Fruit fly (Drosophila melanogaster) whole organism, embryonic: Measurements from ENCODE around the gene Acph-1.

Experiments
- B-H2 ChIP-seq: fragments of 200-800 bp; sonication (Bioruptor generic); optimal IDR thresholded peaks from 2 replicates; lab custom pipeline; 2018; ENCODE audit warnings: missing biosample characterization, mild to moderate bottlenecking, missing genetic modification characterization
- CG1024 ChIP-seq: fragments of 200-800 bp; sonication (Bioruptor generic); IDR thresholded peaks from 2 replicates; pipeline ENCODE4 v1.3.6; 2022; ENCODE audit warnings: missing biosample characterization, missing genetic modification characterization
- CG11085 ChIP-seq: fragments of 200-800 bp; sonication (Bioruptor generic); IDR thresholded peaks from 2 replicates; pipeline ENCODE4 v1.3.6; 2022; ENCODE audit warnings: missing biosample characterization, missing genetic modification characterization
- CG11696 ChIP-seq: fragments of 200-800 bp; sonication (Bioruptor generic); IDR thresholded peaks from 2 replicates; pipeline ENCODE4 v1.3.6; 2022; ENCODE audit warnings: missing biosample characterization, missing genetic modification characterization
- CG13287 ChIP-seq: fragments of 200-800 bp; sonication (Bioruptor generic); IDR thresholded peaks from 2 replicates; pipeline ENCODE4 v1.3.6; 2022; ENCODE audit warnings: missing biosample characterization, missing genetic modification characterization; ENCODE audit not compliant: partially characterized antibody
- CG13775 ChIP-seq: fragments of 200-800 bp; sonication (Bioruptor generic); optimal IDR thresholded peaks from 3 replicates; lab custom pipeline; 2017; ENCODE audit warnings: missing biosample characterization, mild to moderate bottlenecking, missing genetic modification characterization
- CG14050 ChIP-seq: fragments of 200-800 bp; sonication (Bioruptor generic); IDR thresholded peaks from 3 replicates; pipeline ENCODE4 v1.3.6; 2022; ENCODE audit warnings: missing biosample characterization, missing genetic modification characterization
- CG14860 ChIP-seq: fragments of 200-800 bp; sonication (Bioruptor generic); IDR thresholded peaks from 3 replicates; pipeline ENCODE4 v1.3.6; 2022; ENCODE audit warnings: missing biosample characterization, missing genetic modification characterization; ENCODE audit not compliant: partially characterized antibody
- CG17802 ChIP-seq: fragments of 200-800 bp; sonication (Bioruptor generic); optimal IDR thresholded peaks from 2 replicates; lab custom pipeline; 2018; ENCODE audit warnings: missing biosample characterization, mild to moderate bottlenecking, missing genetic modification characterization, moderate library complexity
- CG18619 ChIP-seq: fragments of 200-800 bp; sonication (Bioruptor generic); optimal IDR thresholded peaks from 3 replicates; lab custom pipeline; 2017; ENCODE audit warnings: missing biosample characterization, mild to moderate bottlenecking, missing genetic modification characterization
- CG30020 ChIP-seq: fragments of 200-800 bp; optimal IDR thresholded peaks from 2 replicates; lab custom pipeline; 2019; ENCODE audit warnings: missing biosample characterization, mild to moderate bottlenecking, missing genetic modification characterization, moderate library complexity
- CG30431 ChIP-seq: fragments of 200-800 bp; sonication (Bioruptor generic); optimal IDR thresholded peaks from 2 replicates; lab custom pipeline; 2017; ENCODE audit warnings: missing biosample characterization, missing genetic modification characterization
- CG32772 ChIP-seq: fragments of 200-800 bp; sonication (Bioruptor generic); IDR thresholded peaks from 2 replicates; pipeline ENCODE4 v1.3.6; 2022; ENCODE audit warnings: missing biosample characterization, missing genetic modification characterization
- CG3838 ChIP-seq: fragments of 200-800 bp; sonication (Bioruptor generic); optimal IDR thresholded peaks from 3 replicates; lab custom pipeline; 2016; ENCODE audit warnings: missing biosample characterization, missing genetic modification characterization
- CG9932 ChIP-seq: fragments of 200-800 bp; sonication (Bioruptor generic); IDR thresholded peaks from 2 replicates; pipeline ENCODE4 v1.3.6; 2022; ENCODE audit warnings: missing biosample characterization, missing genetic modification characterization
- CkIIα-i1 ChIP-seq: fragments of 200-800 bp; sonication (Bioruptor generic); IDR thresholded peaks from 2 replicates; pipeline ENCODE4 v1.3.6; 2022; ENCODE audit warnings: missing biosample characterization, missing genetic modification characterization
- CoRest ChIP-seq: fragments of 200-800 bp; sonication (Bioruptor generic); optimal IDR thresholded peaks from 3 replicates; lab custom pipeline; 2018; ENCODE audit warnings: missing biosample characterization, mild to moderate bottlenecking, missing genetic modification characterization, moderate library complexity
- Dfd ChIP-seq, 2 experiments: fragments of >200 bp; optimal IDR thresholded peaks; 2 replicates each; lab custom pipeline; 2017; ENCODE audit warnings: missing biosample characterization in 2 of 2, missing genetic modification characterization in 2 of 2
- Doc3 ChIP-seq: fragments of 200-800 bp; sonication (Bioruptor generic); IDR thresholded peaks from 3 replicates; pipeline ENCODE4 v1.3.6; 2022; ENCODE audit warnings: missing biosample characterization, missing genetic modification characterization; ENCODE audit not compliant: partially characterized antibody
- E2f2 ChIP-seq: fragments of 200-800 bp; sonication (Bioruptor generic); IDR thresholded peaks from 2 replicates; pipeline ENCODE4 v1.3.6; 2022; ENCODE audit warnings: missing biosample characterization, missing genetic modification characterization
- HmgZ ChIP-seq: fragments of 200-800 bp; sonication (Bioruptor generic); optimal IDR thresholded peaks from 2 replicates; lab custom pipeline; 2018; ENCODE audit warnings: missing biosample characterization, mild to moderate bottlenecking, missing genetic modification characterization
- Hmr ChIP-seq: fragments of 200-800 bp; sonication (Bioruptor generic); optimal IDR thresholded peaks from 3 replicates; lab custom pipeline; 2017; ENCODE audit warnings: mild to moderate bottlenecking, missing biosample characterization, missing genetic modification reagents, missing genetic modification characterization
- Hr78 ChIP-seq, 2 experiments: fragments of 200-800 bp in 1 of 2; fragments of >200 bp in 1 of 2; sonication (Bioruptor generic) in 1 of 2; optimal IDR thresholded peaks; 2 replicates each; lab custom pipeline; 2017 to 2019; ENCODE audit warnings: missing biosample characterization in 2 of 2, missing genetic modification characterization in 2 of 2, mild to moderate bottlenecking in 1 of 2, moderate library complexity in 1 of 2
- Lhr ChIP-seq: fragments of 200-800 bp; sonication (Bioruptor generic); optimal IDR thresholded peaks from 3 replicates; lab custom pipeline; 2017; ENCODE audit warnings: mild to moderate bottlenecking, missing biosample characterization, missing genetic modification reagents, missing genetic modification characterization
- Myb ChIP-seq: fragments of 200-800 bp; sonication (Bioruptor generic); optimal IDR thresholded peaks from 2 replicates; lab custom pipeline; 2016; ENCODE audit warnings: missing biosample characterization, missing genetic modification characterization
- Nf-YC ChIP-seq: fragments of 200-800 bp; optimal IDR thresholded peaks from 3 replicates; lab custom pipeline; 2019; ENCODE audit warnings: missing biosample characterization, mild to moderate bottlenecking, missing genetic modification characterization, moderate library complexity
- Ravus ChIP-seq: fragments of 200-800 bp; sonication (Bioruptor generic); IDR thresholded peaks from 2 replicates; pipeline ENCODE4 v1.3.6; 2022; ENCODE audit warnings: missing biosample characterization, missing genetic modification characterization
- Sin3A ChIP-seq: fragments of >200 bp; optimal IDR thresholded peaks from 2 replicates; lab custom pipeline; 2018
- cg ChIP-seq: fragments of 200-800 bp; sonication (Bioruptor generic); optimal IDR thresholded peaks from 3 replicates; lab custom pipeline; 2019; ENCODE audit warnings: missing biosample characterization, mild to moderate bottlenecking, missing genetic modification characterization, moderate library complexity
- crc ChIP-seq: fragments of 200-800 bp; sonication (Bioruptor generic); optimal IDR thresholded peaks from 2 replicates; lab custom pipeline; 2016; ENCODE audit warnings: missing biosample characterization, missing genetic modification characterization
- crol ChIP-seq: fragments of 200-800 bp; sonication (Bioruptor generic); IDR thresholded peaks from 2 replicates; pipeline ENCODE4 v1.3.6; 2022; ENCODE audit warnings: missing biosample characterization, missing genetic modification characterization
- esg ChIP-seq: fragments of 200-800 bp; sonication (Bioruptor generic); conservative IDR thresholded peaks from 2 replicates; pipeline ENCODE4 v1.3.6; 2022; ENCODE audit warnings: missing biosample characterization, missing genetic modification characterization
- fu2 ChIP-seq: fragments of 200-800 bp; sonication (Bioruptor generic); optimal IDR thresholded peaks from 2 replicates; lab custom pipeline; 2016; ENCODE audit warnings: missing biosample characterization, missing genetic modification characterization
- kah ChIP-seq: fragments of 200-800 bp; sonication (Bioruptor generic); optimal IDR thresholded peaks from 2 replicates; lab custom pipeline; 2018; ENCODE audit warnings: missing biosample characterization, mild to moderate bottlenecking, missing genetic modification characterization
- nerfin-2 ChIP-seq: fragments of 200-800 bp; sonication (Bioruptor generic); IDR thresholded peaks from 2 replicates; pipeline ENCODE4 v1.3.6; 2022; ENCODE audit warnings: missing biosample characterization, missing genetic modification characterization; ENCODE audit not compliant: partially characterized antibody
- oc ChIP-seq: fragments of 200-800 bp; sonication (Bioruptor generic); optimal IDR thresholded peaks from 2 replicates; lab custom pipeline; 2018; ENCODE audit warnings: missing biosample characterization, mild to moderate bottlenecking, missing genetic modification characterization, moderate library complexity
- odd ChIP-seq: fragments of 200-800 bp; sonication (Bioruptor generic); optimal IDR thresholded peaks from 2 replicates; lab custom pipeline; 2017; ENCODE audit warnings: missing biosample characterization, mild to moderate bottlenecking, missing genetic modification characterization
- pb ChIP-seq: fragments of 200-800 bp; sonication (Bioruptor generic); optimal IDR thresholded peaks from 3 replicates; lab custom pipeline; 2016; ENCODE audit warnings: missing biosample characterization, missing genetic modification characterization
- pzg ChIP-seq: fragments of 200-800 bp; sonication (Bioruptor generic); optimal IDR thresholded peaks from 3 replicates; lab custom pipeline; 2018; ENCODE audit warnings: missing biosample characterization, mild to moderate bottlenecking, missing genetic modification characterization, moderate library complexity
- sens-2 ChIP-seq: fragments of 200-800 bp; sonication (Bioruptor generic); IDR thresholded peaks from 2 replicates; pipeline ENCODE4 v1.3.6; 2022; ENCODE audit warnings: missing biosample characterization, missing genetic modification characterization
- sisA ChIP-seq: fragments of 200-800 bp; sonication (Bioruptor generic); IDR thresholded peaks from 2 replicates; pipeline ENCODE4 v1.3.6; 2022; ENCODE audit warnings: missing biosample characterization, missing genetic modification characterization
- trh ChIP-seq: fragments of 200-800 bp; sonication (Bioruptor generic); optimal IDR thresholded peaks from 2 replicates; lab custom pipeline; 2016; ENCODE audit warnings: missing biosample characterization, missing genetic modification characterization
- ttk ChIP-seq: fragments of 200-800 bp; sonication (Bioruptor generic); IDR thresholded peaks from 2 replicates; pipeline ENCODE4 v2.1.2; 2022; ENCODE audit warnings: missing biosample characterization, missing genetic modification characterization
- zfh1 ChIP-seq: fragments of 200-800 bp; sonication (Bioruptor generic); IDR thresholded peaks from 3 replicates; pipeline ENCODE4 v1.3.6; 2022; ENCODE audit warnings: missing biosample characterization, missing genetic modification characterization

Gene Acph-1

DNA sequence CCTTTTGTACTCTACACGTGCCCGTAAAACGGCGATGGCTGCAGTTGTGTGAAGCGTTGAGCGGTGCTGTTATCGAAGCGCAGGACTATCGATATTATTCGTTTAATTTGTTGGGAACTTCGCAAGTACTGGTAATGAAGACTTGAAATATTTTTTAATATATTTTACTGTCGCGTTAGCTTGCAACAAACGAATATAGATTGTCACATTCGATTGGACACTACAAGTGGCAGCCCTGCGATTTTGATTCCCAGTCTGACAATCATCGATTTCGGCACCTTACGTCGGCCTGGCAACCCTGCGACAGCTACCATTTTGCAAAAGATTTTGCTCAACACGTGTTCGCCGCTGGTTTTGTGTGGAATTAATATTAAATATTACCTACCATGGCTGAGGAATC is 11.4 kb upstream of the Acph-1 start, which contains the start of the genes Nlp and Nph (continued):
- TF ChIP-seq pzg (GFP tag; lab: Kevin White, UChicago) (peak; percentile 77), CG17802 (tag; lab: Kevin White, UChicago) (no peak), oc (no peak), Ravus (GFP tag; lab: Robert Waterston, UW) (no peak), zfh1 (GFP tag; lab: Robert Waterston, UW) (0 out of 3 replicates have a peak, but pooled peaks have one; percentile 3), CG14860 (peak; percentile 81), E2f2 (GFP tag; lab: Robert Waterston, UW) (peak; percentile 45), Lhr (GFP tag; lab: Kevin White, UChicago) (no peak), pb (GFP tag; lab: Kevin White, UChicago) (no peak), CG18619 (GFP tag; lab: Kevin White, UChicago) (no peak), CG9932 (peak; percentile 54), CkIIα-i1 (no peak), HmgZ (tag; lab: Kevin White, UChicago) (peak; percentile 69), nerfin-2 (peak; percentile 78), crc (GFP tag; lab: Kevin White, UChicago) (no peak), ttk (GFP tag; lab: Robert Waterston, UW) (no peak), Sin3A (lab: Kevin White, UChicago) (peak; percentile 84), CG30431 (GFP tag; lab: Kevin White, UChicago) (no peak), CoRest (tag; lab: Kevin White, UChicago) (peak; percentile 15), B-H2 (peak; percentile 29), kah (peak; percentile 75), CG1024 (no peak), CG11696 (GFP tag; lab: Robert Waterston, UW) (no peak), fu2 (GFP tag; lab: Kevin White, UChicago) (no peak), cg (GFP tag; lab: Kevin White, UChicago) (no peak), sens-2 (GFP tag; lab: Robert Waterston, UW) (no peak), trh (GFP tag; lab: Kevin White, UChicago) (no peak), Nf-YC (tag; lab: Kevin White, UChicago) (peak; percentile 39), CG32772 (GFP tag; lab: Robert Waterston, UW) (no peak), Hr78 (GFP tag; optimal IDR thresholded peaks at IDR 0.05; lab: Kevin White, UChicago) (no peak), sisA (no peak), CG13775 (GFP tag; lab: Kevin White, UChicago) (no peak), Dfd (GFP tag; optimal IDR thresholded peaks at IDR 0.05; lab: Kevin White, UChicago) (no peak), CG30020 (tag; lab: Kevin White, UChicago) (peak; percentile 38), Hmr (GFP tag; lab: Kevin White, UChicago) (no peak), Doc3 (GFP tag; lab: Robert Waterston, UW) (peak; percentile 94), CG14050 (GFP tag; lab: Robert Waterston, UW) (no peak), CG3838 (GFP tag; lab: Kevin White, UChicago) (peak; percentile 10), esg (GFP tag; lab: Robert Waterston, UW) (no peak), crol (GFP tag; lab: Robert Waterston, UW) (no peak), Myb (GFP tag; lab: Kevin White, UChicago) (peak; percentile 26), CG13287 (GFP tag; lab: Robert Waterston, UW) (peak; percentile 95), odd (GFP tag; lab: Kevin White, UChicago) (no peak), CG11085 (GFP tag; lab: Robert Waterston, UW) (no peak)
